Worm (Caenorhabditis elegans) whole organism, late embryonic: ENCODE results near the gene C17B7.3.

Experiments
- C08G9.2 ChIP-seq: sonication (generic microtip); optimal IDR thresholded peaks from 2 replicates; lab custom pipeline; 2016; ENCODE audit warnings: mild to moderate bottlenecking, missing genetic modification characterization, moderate library complexity, missing compliant biosample characterization
- C38D4.7 ChIP-seq: fragments of 200-800 bp; sonication (Bioruptor generic); optimal IDR thresholded peaks from 2 replicates; lab custom pipeline; 2018; ENCODE audit warnings: mild to moderate bottlenecking, missing genetic modification characterization, moderate library complexity, missing compliant biosample characterization
- F13H6.1 ChIP-seq: sonication (generic microtip); optimal IDR thresholded peaks from 2 replicates; lab custom pipeline; 2016; ENCODE audit warnings: missing genetic modification characterization, missing compliant biosample characterization
- K02D7.2 ChIP-seq: sonication (generic microtip); optimal IDR thresholded peaks from 2 replicates; lab custom pipeline; 2017; ENCODE audit warnings: mild to moderate bottlenecking, missing genetic modification characterization, missing compliant biosample characterization
- K09A11.1 ChIP-seq: sonication (generic microtip); optimal IDR thresholded peaks from 2 replicates; lab custom pipeline; 2017; ENCODE audit warnings: antibody characterized with exemption, mild to moderate bottlenecking, missing genetic modification characterization, missing compliant biosample characterization; ENCODE audit not compliant: insufficient read depth
- T23F11.4 ChIP-seq: fragments of 200-800 bp; sonication (Bioruptor generic); optimal IDR thresholded peaks from 2 replicates; lab custom pipeline; 2018; ENCODE audit warnings: mild to moderate bottlenecking, missing genetic modification characterization, missing compliant biosample characterization
- Y22D7AL.16 ChIP-seq: sonication (generic microtip); optimal IDR thresholded peaks from 2 replicates; lab custom pipeline; 2016; ENCODE audit warnings: missing genetic modification characterization, missing compliant biosample characterization
- ahr-1 ChIP-seq: sonication (generic microtip); optimal IDR thresholded peaks from 2 replicates; lab custom pipeline; 2016; ENCODE audit warnings: missing genetic modification characterization, missing compliant biosample characterization
- ceh-14 ChIP-seq: sonication (generic microtip); optimal IDR thresholded peaks from 2 replicates; lab custom pipeline; 2016; ENCODE audit warnings: missing genotype, missing genetic modification characterization, missing compliant biosample characterization
- ceh-19 ChIP-seq: fragments of 200-800 bp; sonication (Bioruptor generic); optimal IDR thresholded peaks from 2 replicates; lab custom pipeline; 2018; ENCODE audit warnings: mild to moderate bottlenecking, missing genetic modification characterization, missing compliant biosample characterization
- ceh-2 ChIP-seq: sonication (generic microtip); optimal IDR thresholded peaks from 2 replicates; lab custom pipeline; 2016; ENCODE audit warnings: missing genotype, missing genetic modification characterization, missing compliant biosample characterization
- ceh-22 ChIP-seq: sonication (generic microtip); optimal IDR thresholded peaks from 2 replicates; lab custom pipeline; 2017; ENCODE audit warnings: missing biosample characterization, missing genetic modification characterization
- ceh-45 ChIP-seq: fragments of 200-800 bp; sonication (Bioruptor generic); IDR thresholded peaks from 2 replicates; pipeline ENCODE4 v1.3.6; 2022; ENCODE audit warnings: missing genetic modification reagents, missing genetic modification characterization, missing compliant biosample characterization
- ceh-48 ChIP-seq: sonication (generic microtip); optimal IDR thresholded peaks from 2 replicates; lab custom pipeline; 2016; ENCODE audit warnings: missing genetic modification characterization, inconsistent platforms, missing compliant biosample characterization
- dmd-4 ChIP-seq: sonication (generic microtip); optimal IDR thresholded peaks from 2 replicates; lab custom pipeline; 2016; ENCODE audit warnings: borderline replicate concordance, missing genetic modification characterization, missing compliant biosample characterization
- dve-1 ChIP-seq: sonication (generic microtip); optimal IDR thresholded peaks from 2 replicates; lab custom pipeline; 2017; ENCODE audit warnings: antibody characterized with exemption, mild to moderate bottlenecking, missing genetic modification characterization, missing compliant biosample characterization
- elt-2 ChIP-seq: sonication (generic microtip); optimal IDR thresholded peaks from 2 replicates; lab custom pipeline; 2016; ENCODE audit warnings: missing genetic modification reagents, missing genetic modification characterization, missing compliant biosample characterization
- ets-4 ChIP-seq: sonication (generic microtip); optimal IDR thresholded peaks from 2 replicates; lab custom pipeline; 2016; ENCODE audit warnings: missing genetic modification characterization, missing compliant biosample characterization
- eyg-1 ChIP-seq: sonication (generic microtip); optimal IDR thresholded peaks from 2 replicates; lab custom pipeline; 2016; ENCODE audit warnings: missing genotype, missing genetic modification characterization, missing compliant biosample characterization
- fkh-6 ChIP-seq: sonication (generic microtip); optimal IDR thresholded peaks from 2 replicates; lab custom pipeline; 2016; ENCODE audit warnings: missing genetic modification characterization, missing compliant biosample characterization
- hlh-30 ChIP-seq: sonication (generic microtip); optimal IDR thresholded peaks from 2 replicates; lab custom pipeline; 2017; ENCODE audit warnings: antibody characterized with exemption, missing genetic modification characterization, missing compliant biosample characterization; ENCODE audit not compliant: insufficient read depth
- hlh-6 ChIP-seq: sonication (generic microtip); optimal IDR thresholded peaks from 2 replicates; lab custom pipeline; 2016; ENCODE audit warnings: missing genotype, missing genetic modification characterization, missing compliant biosample characterization
- hlh-8 ChIP-seq: sonication (generic microtip); optimal IDR thresholded peaks from 2 replicates; lab custom pipeline; 2016; ENCODE audit warnings: missing genotype, missing genetic modification characterization, missing compliant biosample characterization
- lim-6 ChIP-seq: sonication (generic microtip); optimal IDR thresholded peaks from 2 replicates; lab custom pipeline; 2016; ENCODE audit warnings: missing genetic modification characterization, missing compliant biosample characterization
- madf-2 ChIP-seq: sonication (generic microtip); optimal IDR thresholded peaks from 2 replicates; lab custom pipeline; 2017; ENCODE audit warnings: missing genetic modification characterization, missing compliant biosample characterization
- nfya-1 ChIP-seq: sonication (generic microtip); optimal IDR thresholded peaks from 2 replicates; lab custom pipeline; 2017; ENCODE audit warnings: missing genetic modification characterization, mild to moderate bottlenecking, missing compliant biosample characterization, antibody characterized with exemption, moderate library complexity
- odd-2 ChIP-seq: sonication (generic microtip); optimal IDR thresholded peaks from 2 replicates; lab custom pipeline; 2017; ENCODE audit warnings: antibody characterized with exemption, mild to moderate bottlenecking, missing genetic modification characterization, missing compliant biosample characterization
- pha-4 ChIP-seq: fragments of 150-350 bp; optimal IDR thresholded peaks from 2 replicates; lab custom pipeline; 2018; ENCODE audit warnings: missing biosample characterization, missing genetic modification reagents, missing genetic modification characterization
- pros-1 ChIP-seq: fragments of 150-350 bp; optimal IDR thresholded peaks from 2 replicates; lab custom pipeline; 2014; ENCODE audit warnings: missing biosample characterization, missing genetic modification reagents, missing genetic modification characterization
- ref-2 ChIP-seq: sonication (generic microtip); optimal IDR thresholded peaks from 2 replicates; lab custom pipeline; 2016; ENCODE audit warnings: missing genetic modification characterization, missing compliant biosample characterization
- syd-9 ChIP-seq: sonication (generic microtip); optimal IDR thresholded peaks from 2 replicates; lab custom pipeline; 2016; ENCODE audit warnings: mild to moderate bottlenecking, missing genetic modification characterization, moderate library complexity, missing compliant biosample characterization
- tbx-2 ChIP-seq: sonication (generic microtip); optimal IDR thresholded peaks from 2 replicates; lab custom pipeline; 2016; ENCODE audit warnings: missing genetic modification characterization, missing compliant biosample characterization
- tbx-7 ChIP-seq: sonication (generic microtip); optimal IDR thresholded peaks from 2 replicates; lab custom pipeline; 2016; ENCODE audit warnings: missing genotype, missing genetic modification characterization, missing compliant biosample characterization
- ttx-3 ChIP-seq: sonication (generic microtip); optimal IDR thresholded peaks from 2 replicates; lab custom pipeline; 2016; ENCODE audit warnings: missing genetic modification reagents, missing genetic modification characterization, missing compliant biosample characterization
- unc-55 ChIP-seq: sonication (generic microtip); optimal IDR thresholded peaks from 2 replicates; lab custom pipeline; 2017; ENCODE audit warnings: missing biosample characterization, missing genetic modification reagents, missing genetic modification characterization
- unc-86 ChIP-seq: sonication (generic microtip); optimal IDR thresholded peaks from 2 replicates; lab custom pipeline; 2016; ENCODE audit warnings: missing genetic modification characterization, missing compliant biosample characterization
- zip-5 ChIP-seq: sonication (generic microtip); optimal IDR thresholded peaks from 2 replicates; lab custom pipeline; 2016; ENCODE audit warnings: missing genetic modification characterization, missing compliant biosample characterization
- ztf-16 ChIP-seq: sonication (generic microtip); optimal IDR thresholded peaks from 2 replicates; lab custom pipeline; 2017; ENCODE audit warnings: missing genetic modification characterization, missing compliant biosample characterization

C17B7.3 gene

ce11 chrV:3342504-3342903 lies at the start of gene C17B7.3:
C17B7.3 (plus strand) TSS chrV:3342804.
- TF ChIP-seq ceh-19 (GFP tag; lab: Kevin White, UChicago) (no peak), eyg-1 (tag; lab: Kevin White, UChicago) (no peak), lim-6 (tag; lab: Kevin White, UChicago) (no peak), ttx-3 (tag; lab: Kevin White, UChicago) (no peak), ztf-16 (no peak), Y22D7AL.16 (no peak), F13H6.1 (no peak)

DNA sequence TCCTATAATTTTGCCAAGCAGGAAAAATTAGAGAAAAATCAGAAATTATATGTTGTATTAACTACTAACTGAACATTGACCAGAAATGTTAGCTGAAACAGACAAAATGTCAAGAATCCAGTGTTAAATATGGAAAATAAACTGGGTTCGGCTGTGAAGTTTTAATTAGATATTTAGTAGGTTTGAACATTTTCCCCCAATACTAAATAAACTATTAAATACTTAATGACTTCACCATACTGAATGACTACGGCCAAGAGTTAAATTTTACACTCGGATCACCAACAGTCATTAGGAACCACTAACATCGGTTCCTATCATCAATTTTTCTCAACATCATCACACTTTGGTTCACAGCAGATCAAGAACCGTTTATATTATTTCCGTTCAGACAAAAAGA lies 47.2 kb upstream of the C17B7.3 start:
- TF ChIP-seq elt-2 (tag; lab: Kevin White, UChicago) (no peak), C08G9.2 (no peak), pros-1 (no peak), ceh-2 (tag; lab: Kevin White, UChicago) (no peak), madf-2 (tag; lab: Kevin White, UChicago) (no peak), dve-1 (no peak), K02D7.2 (tag; lab: Kevin White, UChicago) (no peak), hlh-8 (tag; lab: Kevin White, UChicago) (no peak), ceh-45 (GFP tag; lab: Robert Waterston, UW) (no peak), K09A11.1 (no peak), ttx-3 (tag; lab: Kevin White, UChicago) (no peak), unc-86 (tag; lab: Kevin White, UChicago) (no peak), dmd-4 (tag; lab: Kevin White, UChicago) (no peak), hlh-6 (tag; lab: Kevin White, UChicago) (no peak), tbx-2 (tag; lab: Kevin White, UChicago) (no peak), hlh-30 (tag; lab: Kevin White, UChicago) (no peak)

DNA sequence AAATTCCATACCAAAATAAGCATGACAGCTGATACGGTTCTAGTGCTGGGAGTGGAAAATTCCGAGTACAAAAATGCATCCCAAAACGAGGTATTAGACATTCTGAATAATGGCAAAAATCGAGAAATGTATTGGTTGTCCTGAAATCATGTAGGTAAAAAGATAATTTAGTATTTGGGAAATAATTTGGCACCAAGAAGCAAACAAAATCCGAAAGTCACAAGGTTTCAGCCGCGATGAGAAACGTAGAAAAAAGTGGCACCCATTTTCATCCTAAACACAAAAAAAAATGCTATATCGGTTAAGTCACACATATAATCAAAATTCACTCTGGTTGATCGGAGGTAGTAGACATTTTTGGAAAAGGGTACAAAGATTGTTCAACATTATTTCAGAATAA lies 44.8 kb upstream of the C17B7.3 start, which contains the start of gene srx-122:
Gene srx-122, minus strand, starts transcription at position 101 of the 400 bp plus-strand sequence.
- TF ChIP-seq ceh-14 (tag; lab: Kevin White, UChicago) (no peak), ceh-19 (GFP tag; lab: Kevin White, UChicago) (no peak), fkh-6 (tag; lab: Kevin White, UChicago) (no peak), ceh-48 (no peak), pha-4 (tag; lab: Kevin White, UChicago) (no peak), tbx-7 (tag; lab: Kevin White, UChicago) (no peak), ceh-45 (GFP tag; lab: Robert Waterston, UW) (no peak), ref-2 (tag; lab: Kevin White, UChicago) (no peak), syd-9 (tag; lab: Kevin White, UChicago) (no peak), ets-4 (tag; lab: Kevin White, UChicago) (no peak), tbx-2 (tag; lab: Kevin White, UChicago) (no peak), ceh-22 (no peak)

DNA sequence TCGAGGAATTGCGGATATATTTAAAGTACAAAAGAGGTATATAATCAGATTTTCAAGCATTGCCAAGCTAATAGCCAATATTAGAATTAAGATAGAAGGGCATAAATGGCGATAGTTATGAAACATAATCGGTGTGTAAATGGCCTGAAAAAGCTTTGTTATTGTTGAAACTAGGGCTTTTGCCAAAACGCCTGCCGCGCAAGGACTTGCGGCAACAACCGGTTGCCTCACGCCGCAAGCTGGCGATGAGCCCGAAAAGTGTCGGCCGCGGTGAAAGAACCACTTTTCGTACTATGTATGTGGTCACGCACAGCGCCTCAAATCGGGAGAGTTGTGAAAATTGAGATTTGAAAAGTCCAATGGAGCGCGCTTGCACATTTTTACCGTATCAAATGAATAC lies 43.2 kb upstream of the C17B7.3 start:
- no peak for TF ChIP-seq ttx-3 (tag; lab: Kevin White, UChicago)
- TF ChIP-seq, all 69 proteins: peak for 0

ce11 chrV:3301898-3302297 lies 40.7 kb upstream of the C17B7.3 start, which contains the start of gene srbc-1:
srbc-1 (minus strand) TSS chrV:3301998.
- TF ChIP-seq T23F11.4 (GFP tag; lab: Kevin White, UChicago): no peak
- no peak for TF ChIP-seq ahr-1 (tag; lab: Kevin White, UChicago)
- TF ChIP-seq K09A11.1: no peak
- no peak for TF ChIP-seq nfya-1 (tag; lab: Kevin White, UChicago)
- TF ChIP-seq unc-55 (GFP tag; lab: Kevin White, UChicago): no peak
- no peak for TF ChIP-seq odd-2
- no peak for TF ChIP-seq zip-5 (tag; lab: Kevin White, UChicago)
- no peak for TF ChIP-seq tbx-7 (tag; lab: Kevin White, UChicago)
- TF ChIP-seq elt-2 (tag; lab: Kevin White, UChicago): no peak
- TF ChIP-seq C38D4.7 (GFP tag; lab: Kevin White, UChicago): no peak
- TF ChIP-seq, all 69 proteins: peak for 0
